Worm (Caenorhabditis elegans): Measurements from ENCODE around the gene srh-269.

The srh-269 gene

ce11 chrV:16597344-16597869 lies 5.6 kb upstream of the srh-269 start:
- 0 out of 2 replicates have a peak, but pooled peaks have one; percentile 35 for TF ChIP-seq pbrm-1 (GFP tag; IDR thresholded peaks at IDR 0.05)
- 0 out of 2 replicates have a peak, but pooled peaks have one; percentile 29 for TF ChIP-seq ztf-25 (GFP tag; IDR thresholded peaks at IDR 0.05)
- TF ChIP-seq lin-26 (GFP tag; IDR thresholded peaks at IDR 0.05), result peak; percentile 71
- TF ChIP-seq attf-6 (GFP tag; IDR thresholded peaks at IDR 0.05), result peak; percentile 60; the same call in 1 of the 2 replicates
- peak; percentile 94 for TF ChIP-seq hmg-1.2 (GFP tag; IDR thresholded peaks at IDR 0.05)

ce11 chrV:16596102-16596501 lies 4.3 kb upstream of the srh-269 start:
- no peak for TF ChIP-seq repo-1 (tag; optimal IDR thresholded peaks at IDR 0.05)
- TF ChIP-seq madf-8 (GFP tag; conservative IDR thresholded peaks at IDR 0.05), result no peak

ce11 chrV:16595140-16595791 lies 3.4 kb upstream of the srh-269 start, which contains the start of gene cpl-1:
cpl-1 (minus strand) TSS chrV:16595346.
- TF ChIP-seq lin-26 (GFP tag; IDR thresholded peaks at IDR 0.05) (no peak), hrde-1 (tag; optimal IDR thresholded peaks at IDR 0.05; ENCODE audit: borderline replicate concordance) (no peak), snpc-1.1 (tag; optimal IDR thresholded peaks at IDR 0.05; ENCODE audit: insufficient read depth) (no peak), madf-10 (tag; optimal IDR thresholded peaks at IDR 0.05) (peak; percentile 29), rec-8 (tag; optimal IDR thresholded peaks at IDR 0.05) (no peak), ceh-40 (GFP tag; IDR thresholded peaks at IDR 0.05) (no peak), sea-2 (GFP tag; IDR thresholded peaks at IDR 0.05) (no peak), F33H1.4 (GFP tag; IDR thresholded peaks at IDR 0.05) (no peak), zfh-2 (GFP tag; conservative IDR thresholded peaks at IDR 0.05) (peak; percentile 69), ZK185.1 (tag; optimal IDR thresholded peaks at IDR 0.05; ENCODE audit: poor library complexity, severe bottlenecking) (no peak), mes-4 (tag; optimal IDR thresholded peaks at IDR 0.05) (no peak), lir-1 (GFP tag; conservative IDR thresholded peaks at IDR 0.05) (no peak), pha-4 (tag; optimal IDR thresholded peaks at IDR 0.05) (no peak), egl-18 (GFP tag; IDR thresholded peaks at IDR 0.05) (no peak), B0261.1 (tag; optimal IDR thresholded peaks at IDR 0.05) (no peak), ztf-3 (GFP tag; optimal IDR thresholded peaks at IDR 0.05) (no peak), nhr-179 (tag; optimal IDR thresholded peaks at IDR 0.05) (no peak), nhr-80 (tag; optimal IDR thresholded peaks at IDR 0.05) (peak; percentile 74), akir-1 (GFP tag; optimal IDR thresholded peaks at IDR 0.05) (no peak), snpc-3.4 (tag; optimal IDR thresholded peaks at IDR 0.05) (no peak), cebp-2 (GFP tag; IDR thresholded peaks at IDR 0.05) (no peak), Y56A3A.18 (GFP tag; IDR thresholded peaks at IDR 0.05) (no peak), B0019.2 (GFP tag; conservative IDR thresholded peaks at IDR 0.05) (no peak), T07F8.4 (tag; optimal IDR thresholded peaks at IDR 0.05) (no peak), him-1 (tag; optimal IDR thresholded peaks at IDR 0.05) (no peak), F10E7.11 (tag; optimal IDR thresholded peaks at IDR 0.05) (no peak), Y53G8AR.9 (GFP tag; conservative IDR thresholded peaks at IDR 0.05) (0 out of 2 replicates have a peak, but pooled peaks have one; percentile 11), aptf-3 (GFP tag; IDR thresholded peaks at IDR 0.05) (no peak), F39B2.1 (GFP tag; IDR thresholded peaks at IDR 0.05) (no peak), snpc-1.3 (tag; optimal IDR thresholded peaks at IDR 0.05; ENCODE audit: insufficient read depth) (no peak), tlf-1 (GFP tag; optimal IDR thresholded peaks at IDR 0.05) (no peak), tbp1 (GFP tag; optimal IDR thresholded peaks at IDR 0.05) (peak; percentile 28), sptf-2 (GFP tag; optimal IDR thresholded peaks at IDR 0.05) (no peak), rpc-1 (optimal IDR thresholded peaks at IDR 0.05) (no peak), rpc-1 (tag; optimal IDR thresholded peaks at IDR 0.05) (no peak), unc-130 (GFP tag; optimal IDR thresholded peaks at IDR 0.05) (no peak), hmg-20 (GFP tag; IDR thresholded peaks at IDR 0.05) (no peak), B0336.3 (GFP tag; IDR thresholded peaks at IDR 0.05) (peak; percentile 42; the same call in 1 of the 2 replicates)

Measured in whole organism, young adult.